Fruit fly (Drosophila melanogaster) whole organism, pupa: Measurements from ENCODE around the gene Fuca.

Experiments
- CG10348 ChIP-seq: fragments of 200-800 bp; sonication (Bioruptor generic); IDR thresholded peaks from 2 replicates; pipeline ENCODE4 v1.3.6; 2022; ENCODE audit warnings: missing biosample characterization, missing genetic modification characterization
- CG12605 ChIP-seq: fragments of 200-800 bp; sonication (Bioruptor generic); IDR thresholded peaks from 2 replicates; pipeline ENCODE4 v1.3.6; 2022; ENCODE audit warnings: missing biosample characterization, missing genetic modification characterization
- CG13204 ChIP-seq: fragments of 200-800 bp; sonication (Bioruptor generic); optimal IDR thresholded peaks from 2 replicates; lab custom pipeline; 2018; ENCODE audit warnings: missing biosample characterization, mild to moderate bottlenecking, missing genetic modification characterization, moderate library complexity
- CG14655 ChIP-seq: fragments of 200-800 bp; sonication (Bioruptor generic); optimal IDR thresholded peaks from 3 replicates; lab custom pipeline; 2017; ENCODE audit warnings: mild to moderate bottlenecking, missing biosample characterization, missing genetic modification reagents, missing genetic modification characterization
- CG15710 ChIP-seq: fragments of 200-800 bp; sonication (Bioruptor generic); optimal IDR thresholded peaks from 2 replicates; lab custom pipeline; 2018; ENCODE audit warnings: missing biosample characterization, mild to moderate bottlenecking, missing genetic modification characterization, moderate library complexity
- CG17806 ChIP-seq: fragments of 200-800 bp; sonication (Bioruptor generic); optimal IDR thresholded peaks from 2 replicates; lab custom pipeline; 2018; ENCODE audit warnings: missing biosample characterization, mild to moderate bottlenecking, missing genetic modification characterization, moderate library complexity
- CG32121 ChIP-seq: fragments of 200-800 bp; sonication (Bioruptor generic); IDR thresholded peaks from 2 replicates; pipeline ENCODE4 v1.3.6; 2022; ENCODE audit warnings: missing biosample characterization, missing genetic modification characterization
- CG34367 ChIP-seq: fragments of 200-800 bp; sonication (Bioruptor generic); optimal IDR thresholded peaks from 2 replicates; lab custom pipeline; 2018; ENCODE audit warnings: missing biosample characterization, mild to moderate bottlenecking, missing genetic modification characterization
- CG4496 ChIP-seq: fragments of 200-800 bp; sonication (Bioruptor generic); IDR thresholded peaks from 3 replicates; pipeline ENCODE4 v1.3.6; 2022; ENCODE audit warnings: missing biosample characterization, missing genetic modification characterization
- CG8159 ChIP-seq: fragments of 200-800 bp; sonication (Bioruptor generic); optimal IDR thresholded peaks from 3 replicates; lab custom pipeline; 2018; ENCODE audit warnings: missing biosample characterization, mild to moderate bottlenecking, missing genetic modification characterization, moderate library complexity
- CG8301 ChIP-seq: fragments of 200-800 bp; sonication (Bioruptor generic); optimal IDR thresholded peaks from 2 replicates; lab custom pipeline; 2018; ENCODE audit warnings: missing biosample characterization, mild to moderate bottlenecking, missing genetic modification characterization
- CG9948 ChIP-seq: fragments of 200-800 bp; sonication (Bioruptor generic); optimal IDR thresholded peaks from 2 replicates; lab custom pipeline; 2018; ENCODE audit warnings: missing biosample characterization, mild to moderate bottlenecking, missing genetic modification characterization, moderate library complexity
- D1 ChIP-seq: fragments of 200-800 bp; sonication (Bioruptor generic); optimal IDR thresholded peaks from 2 replicates; lab custom pipeline; 2018; ENCODE audit warnings: missing biosample characterization, mild to moderate bottlenecking, missing genetic modification characterization, moderate library complexity
- EcR ChIP-seq: fragments of 200-800 bp; sonication (Bioruptor generic); optimal IDR thresholded peaks from 3 replicates; lab custom pipeline; 2019; ENCODE audit warnings: missing biosample characterization, missing genetic modification characterization, mild to moderate bottlenecking, moderate library complexity, missing genetic modification reagents
- Ets98B ChIP-seq: fragments of 200-800 bp; sonication (Bioruptor generic); IDR thresholded peaks from 2 replicates; pipeline ENCODE4 v1.3.6; 2022; ENCODE audit warnings: missing biosample characterization, missing genetic modification characterization
- Pif1A ChIP-seq: fragments of 200-800 bp; sonication (Bioruptor generic); optimal IDR thresholded peaks from 3 replicates; lab custom pipeline; 2016; ENCODE audit warnings: missing biosample characterization, missing genetic modification characterization
- Pif1B ChIP-seq: fragments of 200-800 bp; sonication (Bioruptor generic); optimal IDR thresholded peaks from 3 replicates; lab custom pipeline; 2016; ENCODE audit warnings: missing biosample characterization, missing genetic modification characterization
- Snoo ChIP-seq: fragments of 200-800 bp; sonication (Bioruptor generic); optimal IDR thresholded peaks from 3 replicates; lab custom pipeline; 2017; ENCODE audit warnings: missing biosample characterization, mild to moderate bottlenecking, missing genetic modification characterization, inconsistent platforms
- fd96Ca ChIP-seq: fragments of 200-800 bp; sonication (Bioruptor generic); IDR thresholded peaks from 3 replicates; pipeline ENCODE4 v1.3.6; 2022; ENCODE audit warnings: missing biosample characterization, missing genetic modification characterization
- gl ChIP-seq: fragments of 200-800 bp; sonication (Bioruptor generic); optimal IDR thresholded peaks from 2 replicates; lab custom pipeline; 2018; ENCODE audit warnings: missing biosample characterization, mild to moderate bottlenecking, missing genetic modification characterization
- rn ChIP-seq: fragments of 200-800 bp; sonication (Bioruptor generic); IDR thresholded peaks from 2 replicates; pipeline ENCODE4 v1.3.6; 2022; ENCODE audit warnings: missing biosample characterization, missing genetic modification characterization

Gene Fuca

dm6 chr3L:11526644-11527184, 4.2 kb upstream of the Fuca start:
- TF ChIP-seq Snoo (tag; lab: Kevin White, UChicago) (no peak), CG8159 (tag; lab: Kevin White, UChicago) (no peak), CG13204 (no peak), EcR (GFP tag; lab: Kevin White, UChicago) (peak; percentile 51)
- TF ChIP-seq, all 21 proteins: peak for 1

dm6 chr3L:11525765-11526164, 3.3 kb upstream of the Fuca start:
- no peak for TF ChIP-seq CG10348
- TF ChIP-seq EcR (GFP tag; lab: Kevin White, UChicago), result peak; percentile 27
- no peak for TF ChIP-seq CG13204
- no peak for TF ChIP-seq CG8301 (tag; lab: Kevin White, UChicago)

- no peak for TF ChIP-seq CG15710
- no peak for TF ChIP-seq CG12605 (GFP tag; lab: Robert Waterston, UW)
- no peak for TF ChIP-seq Ets98B
- TF ChIP-seq EcR (GFP tag; lab: Kevin White, UChicago), result no peak
- TF ChIP-seq CG8159 (tag; lab: Kevin White, UChicago), result no peak
- TF ChIP-seq CG4496 (GFP tag; lab: Robert Waterston, UW), result no peak
- TF ChIP-seq Pif1B (GFP tag; lab: Kevin White, UChicago), result no peak
- TF ChIP-seq CG32121 (GFP tag; lab: Robert Waterston, UW), result no peak
- TF ChIP-seq gl (tag; lab: Kevin White, UChicago), result no peak
- TF ChIP-seq CG34367 (tag; lab: Kevin White, UChicago), result no peak
- no peak for TF ChIP-seq CG17806 (tag; lab: Kevin White, UChicago)
- no peak for TF ChIP-seq CG10348
- TF ChIP-seq CG13204, result no peak
- no peak for TF ChIP-seq Pif1A (GFP tag; lab: Kevin White, UChicago)
- no peak for TF ChIP-seq D1 (tag; lab: Kevin White, UChicago)
- TF ChIP-seq fd96Ca, result no peak
- no peak for TF ChIP-seq CG9948 (tag; lab: Kevin White, UChicago)
Measured at dm6 chr3L:11523286-11523685, 773 bp upstream of the Fuca start.

- TF ChIP-seq CG10348, result no peak
- TF ChIP-seq CG13204, result no peak
- TF ChIP-seq CG15710, result no peak
- TF ChIP-seq CG14655 (GFP tag; lab: Kevin White, UChicago), result no peak
- no peak for TF ChIP-seq Snoo (tag; lab: Kevin White, UChicago)
- TF ChIP-seq CG12605 (GFP tag; lab: Robert Waterston, UW), result no peak
- no peak for TF ChIP-seq Pif1A (GFP tag; lab: Kevin White, UChicago)
- TF ChIP-seq CG4496 (GFP tag; lab: Robert Waterston, UW), result no peak
- TF ChIP-seq CG8301 (tag; lab: Kevin White, UChicago), result no peak
- no peak for TF ChIP-seq D1 (tag; lab: Kevin White, UChicago)
- no peak for TF ChIP-seq Ets98B
- no peak for TF ChIP-seq CG34367 (tag; lab: Kevin White, UChicago)
- TF ChIP-seq fd96Ca, result no peak
- TF ChIP-seq Pif1B (GFP tag; lab: Kevin White, UChicago), result no peak
- no peak for TF ChIP-seq EcR (GFP tag; lab: Kevin White, UChicago)
Measured at dm6 chr3L:11516229-11516628, 6.3 kb downstream of the Fuca start.

dm6 chr3L:11515349-11516079, 7.0 kb downstream of the Fuca start:
- TF ChIP-seq CG12605 (GFP tag; lab: Robert Waterston, UW), result no peak
- TF ChIP-seq CG4496 (GFP tag; lab: Robert Waterston, UW), result no peak
- TF ChIP-seq D1 (tag; lab: Kevin White, UChicago), result no peak
- no peak for TF ChIP-seq Pif1B (GFP tag; lab: Kevin White, UChicago)
- no peak for TF ChIP-seq CG8301 (tag; lab: Kevin White, UChicago)
- TF ChIP-seq CG13204, result no peak
- no peak for TF ChIP-seq CG15710
- no peak for TF ChIP-seq CG10348

- TF ChIP-seq rn (GFP tag; lab: Robert Waterston, UW), result no peak
- TF ChIP-seq CG32121 (GFP tag; lab: Robert Waterston, UW), result no peak
- no peak for TF ChIP-seq fd96Ca
- no peak for TF ChIP-seq Pif1B (GFP tag; lab: Kevin White, UChicago)
- no peak for TF ChIP-seq D1 (tag; lab: Kevin White, UChicago)
Measured at dm6 chr3L:11513405-11513804, 9.1 kb downstream of the Fuca start, which contains the start of gene CG7512. Gene CG7512, plus strand, starts transcription at chr3L:11513705.

dm6 chr3L:11511921-11512320, 10.6 kb downstream of the Fuca start, which contains the start of gene Sgs3:
Gene Sgs3, plus strand, starts transcription at chr3L:11512221.
- no peak for TF ChIP-seq CG9948 (tag; lab: Kevin White, UChicago)
- no peak for TF ChIP-seq CG4496 (GFP tag; lab: Robert Waterston, UW)
- no peak for TF ChIP-seq Ets98B
- no peak for TF ChIP-seq rn (GFP tag; lab: Robert Waterston, UW)
- no peak for TF ChIP-seq CG32121 (GFP tag; lab: Robert Waterston, UW)
- TF ChIP-seq EcR (GFP tag; lab: Kevin White, UChicago), result no peak
- no peak for TF ChIP-seq CG15710
- TF ChIP-seq CG34367 (tag; lab: Kevin White, UChicago), result no peak
- TF ChIP-seq gl (tag; lab: Kevin White, UChicago), result no peak
- TF ChIP-seq CG14655 (GFP tag; lab: Kevin White, UChicago), result no peak
